Fruit fly (Drosophila melanogaster): ENCODE results near the gene CG13116.

The CG13116 gene

dm6 chr2L:9711107-9711585 is 18.6 kb upstream of the CG13116 start, which contains the start of gene CG4364 (continued):
- TF ChIP-seq peb (GFP tag; IDR thresholded peaks at IDR 0.05) (no peak), inv (GFP tag; IDR thresholded peaks at IDR 0.05; ENCODE audit: partially characterized antibody) (peak; percentile 66), Atf6 (GFP tag; IDR thresholded peaks at IDR 0.05) (no peak), CG8290 (GFP tag; optimal IDR thresholded peaks at IDR 0.05) (peak; percentile 86), CG8290 (tag; optimal IDR thresholded peaks at IDR 0.05) (peak; percentile 65 to 71), Dll (GFP tag; IDR thresholded peaks at IDR 0.05; ENCODE audit: partially characterized antibody) (peak; percentile 82), stwl (tag; optimal IDR thresholded peaks at IDR 0.05) (peak; percentile 85), CG2199 (GFP tag; IDR thresholded peaks at IDR 0.05) (no peak), CG31388 (GFP tag; optimal IDR thresholded peaks at IDR 0.05) (no peak), vnd (GFP tag; IDR thresholded peaks at IDR 0.05; ENCODE audit: partially characterized antibody) (peak; percentile 53; the same call in 1 of the 3 replicates), CG32767 (GFP tag; IDR thresholded peaks at IDR 0.05) (no peak), Kr (GFP tag; optimal IDR thresholded peaks at IDR 0.05) (no peak), CG17829 (tag; optimal IDR thresholded peaks at IDR 0.05) (peak; percentile 61), CTCF (GFP tag; optimal IDR thresholded peaks at IDR 0.05) (peak; percentile 12), insv (GFP tag; optimal IDR thresholded peaks at IDR 0.05) (no peak), MBD-R2 (GFP tag; IDR thresholded peaks at IDR 0.05) (peak; percentile 38; the same call in 1 of the 2 replicates), CG7839 (tag; optimal IDR thresholded peaks at IDR 0.05) (peak; percentile 3), Oli (tag; optimal IDR thresholded peaks at IDR 0.05) (no peak), Dp (GFP tag; optimal IDR thresholded peaks at IDR 0.05) (peak; percentile 65), chn (GFP tag; optimal IDR thresholded peaks at IDR 0.05) (no peak), ara (GFP tag; IDR thresholded peaks at IDR 0.05) (no peak), CG15601 (tag; optimal IDR thresholded peaks at IDR 0.05) (peak; percentile 30), CG10654 (GFP tag; optimal IDR thresholded peaks at IDR 0.05) (no peak), Lhr (GFP tag; optimal IDR thresholded peaks at IDR 0.05) (peak; percentile 55), knrl (GFP tag; IDR thresholded peaks at IDR 0.05; ENCODE audit: partially characterized antibody) (peak; percentile 83), Doc3 (GFP tag; IDR thresholded peaks at IDR 0.05; ENCODE audit: partially characterized antibody) (peak; percentile 54; the same call in 2 of the 3 replicates), CG17912 (GFP tag; optimal IDR thresholded peaks at IDR 0.05) (no peak), CG13894 (tag; optimal IDR thresholded peaks at IDR 0.05) (peak; percentile 65), CG42726 (GFP tag; IDR thresholded peaks at IDR 0.05; ENCODE audit: partially characterized antibody) (peak; percentile 73), sd (tag; optimal IDR thresholded peaks at IDR 0.05) (no peak), CG4282 (GFP tag; optimal IDR thresholded peaks at IDR 0.05) (no peak), Hr51 (GFP tag; optimal IDR thresholded peaks at IDR 0.05) (no peak), Gug (GFP tag; IDR thresholded peaks at IDR 0.05) (no peak), CG7372 (GFP tag; IDR thresholded peaks at IDR 0.05) (no peak), Ets97D (GFP tag; optimal IDR thresholded peaks at IDR 0.05) (peak; percentile 89), pzg (GFP tag; optimal IDR thresholded peaks at IDR 0.05) (peak; percentile 97), CG3163 (GFP tag; optimal IDR thresholded peaks at IDR 0.05) (no peak), nmo (GFP tag; optimal IDR thresholded peaks at IDR 0.05) (peak; percentile 69), Fer3 (tag; optimal IDR thresholded peaks at IDR 0.05) (no peak), CG11560 (tag; IDR thresholded peaks at IDR 0.05) (peak; percentile 41; the same call in 2 of the 3 replicates), scrt (GFP tag; optimal IDR thresholded peaks at IDR 0.05) (no peak), CG14710 (tag; optimal IDR thresholded peaks at IDR 0.05) (peak; percentile 68), trh (GFP tag; optimal IDR thresholded peaks at IDR 0.05) (no peak), Stat92E (GFP tag; optimal IDR thresholded peaks at IDR 0.05) (peak in 1 of 3 experiments; percentile 79), sna (GFP tag; IDR thresholded peaks at IDR 0.05; ENCODE audit: partially characterized antibody) (0 out of 2 replicates have a peak, but pooled peaks have one; percentile 47), CG16863 (GFP tag; optimal IDR thresholded peaks at IDR 0.05) (no peak), dm (GFP tag; optimal IDR thresholded peaks at IDR 0.05) (peak; percentile 90), amos (GFP tag; IDR thresholded peaks at IDR 0.05; ENCODE audit: partially characterized antibody) (peak; percentile 57; the same call in 1 of the 2 replicates), CG34422 (GFP tag; IDR thresholded peaks at IDR 0.05) (0 out of 3 replicates have a peak, but pooled peaks have one; percentile 68)
